Fruit fly (Drosophila melanogaster) whole organism, embryonic: ENCODE data around the gene CG8176.
A peak's percentile ranks its signal among the peaks of the same experiment; 100 is the strongest.

Experiments
- CG11723 ChIP-seq: fragments of 200-800 bp; sonication (Bioruptor generic); optimal IDR thresholded peaks from 2 replicates; lab custom pipeline; 2017; ENCODE audit warnings: missing biosample characterization, mild to moderate bottlenecking, missing genetic modification characterization
- CG12071 ChIP-seq: fragments of 200-800 bp; sonication (Bioruptor generic); optimal IDR thresholded peaks from 3 replicates; lab custom pipeline; 2018; ENCODE audit warnings: missing biosample characterization, mild to moderate bottlenecking, missing genetic modification characterization
- CG12299 ChIP-seq: fragments of 200-800 bp; sonication (Bioruptor generic); optimal IDR thresholded peaks from 2 replicates; lab custom pipeline; 2018; ENCODE audit warnings: missing biosample characterization, mild to moderate bottlenecking, missing genetic modification characterization
- CG13287 ChIP-seq: fragments of 200-800 bp; sonication (Bioruptor generic); IDR thresholded peaks from 2 replicates; pipeline ENCODE4 v1.3.6; 2022; ENCODE audit warnings: missing biosample characterization, missing genetic modification characterization; ENCODE audit not compliant: partially characterized antibody
- CG15479 ChIP-seq: fragments of 200-800 bp; sonication (Bioruptor generic); optimal IDR thresholded peaks from 3 replicates; lab custom pipeline; 2019; ENCODE audit warnings: missing biosample characterization, mild to moderate bottlenecking, missing genetic modification characterization, moderate library complexity
- CG15601 ChIP-seq: fragments of 200-800 bp; sonication (Bioruptor generic); optimal IDR thresholded peaks from 3 replicates; lab custom pipeline; 2019; ENCODE audit warnings: missing biosample characterization, mild to moderate bottlenecking, missing genetic modification characterization, moderate library complexity
- CG16863 ChIP-seq: fragments of 200-800 bp; sonication (Bioruptor generic); optimal IDR thresholded peaks from 3 replicates; lab custom pipeline; 2016; ENCODE audit warnings: missing biosample characterization, missing genetic modification characterization
- CG17385 ChIP-seq: fragments of 200-800 bp; sonication (Bioruptor generic); optimal IDR thresholded peaks from 3 replicates; lab custom pipeline; 2018; ENCODE audit warnings: missing biosample characterization, mild to moderate bottlenecking, missing genetic modification characterization
- CG17612 ChIP-seq: fragments of 200-800 bp; sonication (Bioruptor generic); IDR thresholded peaks from 2 replicates; pipeline ENCODE4 v1.3.6; 2022; ENCODE audit warnings: missing biosample characterization, missing genetic modification characterization
- CG17912 ChIP-seq: fragments of 200-800 bp; sonication (Bioruptor generic); optimal IDR thresholded peaks from 2 replicates; lab custom pipeline; 2018; ENCODE audit warnings: missing biosample characterization, mild to moderate bottlenecking, missing genetic modification characterization
- CG18619 ChIP-seq: fragments of 200-800 bp; sonication (Bioruptor generic); optimal IDR thresholded peaks from 3 replicates; lab custom pipeline; 2017; ENCODE audit warnings: missing biosample characterization, mild to moderate bottlenecking, missing genetic modification characterization
- CG2129 ChIP-seq: fragments of 200-800 bp; sonication (Bioruptor generic); IDR thresholded peaks from 2 replicates; pipeline ENCODE4 v1.3.6; 2022; ENCODE audit warnings: missing biosample characterization, missing genetic modification characterization; ENCODE audit not compliant: partially characterized antibody
- CG2199 ChIP-seq: fragments of 200-800 bp; sonication (Bioruptor generic); IDR thresholded peaks from 3 replicates; pipeline ENCODE4 v1.3.6; 2022; ENCODE audit warnings: missing biosample characterization, missing genetic modification characterization
- CG4730 ChIP-seq: fragments of 200-800 bp; sonication (Bioruptor generic); IDR thresholded peaks from 2 replicates; pipeline ENCODE4 v1.3.6; 2022; ENCODE audit warnings: missing biosample characterization, missing genetic modification characterization
- CG7556 ChIP-seq: fragments of 200-800 bp; sonication (Bioruptor generic); optimal IDR thresholded peaks from 2 replicates; lab custom pipeline; 2017; ENCODE audit warnings: missing biosample characterization, mild to moderate bottlenecking, missing genetic modification characterization
- CrebB ChIP-seq: fragments of 200-800 bp; sonication (Bioruptor generic); optimal IDR thresholded peaks from 3 replicates; lab custom pipeline; 2018; ENCODE audit warnings: missing biosample characterization, mild to moderate bottlenecking, missing genetic modification characterization
- Deaf1 ChIP-seq: fragments of 200-800 bp; optimal IDR thresholded peaks from 3 replicates; lab custom pipeline; 2019; ENCODE audit warnings: missing biosample characterization, mild to moderate bottlenecking, missing genetic modification characterization, moderate library complexity
- Dref ChIP-seq: fragments of 200-800 bp; sonication (Bioruptor generic); IDR thresholded peaks from 2 replicates; pipeline ENCODE4 v1.3.6; 2022; ENCODE audit warnings: missing biosample characterization, missing genetic modification characterization
- Hmr ChIP-seq: fragments of 200-800 bp; sonication (Bioruptor generic); optimal IDR thresholded peaks from 3 replicates; lab custom pipeline; 2017; ENCODE audit warnings: mild to moderate bottlenecking, missing biosample characterization, missing genetic modification reagents, missing genetic modification characterization
- Kr ChIP-seq: fragments of 200-800 bp; sonication (Bioruptor generic); optimal IDR thresholded peaks from 2 replicates; lab custom pipeline; 2017; ENCODE audit warnings: missing biosample characterization, mild to moderate bottlenecking, missing genetic modification characterization
- Neu2 ChIP-seq: fragments of 200-800 bp; sonication (Bioruptor generic); optimal IDR thresholded peaks from 3 replicates; lab custom pipeline; 2016; ENCODE audit warnings: missing biosample characterization, missing genetic modification characterization, borderline replicate concordance
- Oli ChIP-seq: fragments of 200-800 bp; sonication (Bioruptor generic); optimal IDR thresholded peaks from 2 replicates; lab custom pipeline; 2018; ENCODE audit warnings: missing biosample characterization, mild to moderate bottlenecking, missing genetic modification characterization, moderate library complexity
- Optix ChIP-seq: fragments of 200-800 bp; sonication (Bioruptor generic); IDR thresholded peaks from 3 replicates; pipeline ENCODE4 v1.3.6; 2022; ENCODE audit warnings: missing biosample characterization, missing genetic modification characterization
- Sry-δ ChIP-seq: fragments of 200-800 bp; sonication (Bioruptor generic); optimal IDR thresholded peaks from 2 replicates; lab custom pipeline; 2016; ENCODE audit warnings: missing biosample characterization, missing genetic modification characterization
- Xrp1 ChIP-seq: fragments of 200-800 bp; sonication (Bioruptor generic); IDR thresholded peaks from 2 replicates; pipeline ENCODE4 v1.3.6; 2022; ENCODE audit warnings: missing biosample characterization, missing genetic modification characterization
- aop ChIP-seq: fragments of 200-800 bp; sonication (Bioruptor generic); IDR thresholded peaks from 2 replicates; pipeline ENCODE4 v1.3.6; 2022; ENCODE audit warnings: missing biosample characterization, missing genetic modification characterization
- caup ChIP-seq: fragments of 200-800 bp; sonication (Bioruptor generic); optimal IDR thresholded peaks from 3 replicates; lab custom pipeline; 2017; ENCODE audit warnings: missing biosample characterization, mild to moderate bottlenecking, missing genetic modification characterization, moderate library complexity; ENCODE audit not compliant: severe bottlenecking
- chinmo ChIP-seq: fragments of 200-800 bp; sonication (Bioruptor generic); IDR thresholded peaks from 4 replicates; pipeline ENCODE4 v1.3.6; 2022; ENCODE audit warnings: missing biosample characterization, missing genetic modification characterization; ENCODE audit not compliant: partially characterized antibody
- disco-r ChIP-seq: fragments of 200-800 bp; sonication (Bioruptor generic); optimal IDR thresholded peaks from 2 replicates; lab custom pipeline; 2016; ENCODE audit warnings: missing biosample characterization, missing genetic modification characterization
- grau ChIP-seq: fragments of 200-800 bp; optimal IDR thresholded peaks from 3 replicates; lab custom pipeline; 2019; ENCODE audit warnings: missing biosample characterization, mild to moderate bottlenecking, missing genetic modification characterization, moderate library complexity
- ind ChIP-seq: fragments of 200-800 bp; sonication (Bioruptor generic); optimal IDR thresholded peaks from 3 replicates; lab custom pipeline; 2016; ENCODE audit warnings: missing biosample characterization, missing genetic modification characterization
- kay ChIP-seq: fragments of 200-800 bp; sonication (Bioruptor generic); optimal IDR thresholded peaks from 2 replicates; lab custom pipeline; 2016; ENCODE audit warnings: missing biosample characterization, missing genetic modification characterization
- lab ChIP-seq: fragments of 200-800 bp; sonication (Bioruptor generic); optimal IDR thresholded peaks from 3 replicates; lab custom pipeline; 2017; ENCODE audit warnings: missing biosample characterization, missing genetic modification characterization, mild to moderate bottlenecking, moderate library complexity, missing genetic modification reagents
- mam ChIP-seq: fragments of 200-800 bp; sonication (Bioruptor generic); optimal IDR thresholded peaks from 3 replicates; lab custom pipeline; 2016; ENCODE audit warnings: missing biosample characterization, missing genetic modification characterization
- nerfin-2 ChIP-seq: fragments of 200-800 bp; sonication (Bioruptor generic); IDR thresholded peaks from 2 replicates; pipeline ENCODE4 v1.3.6; 2022; ENCODE audit warnings: missing biosample characterization, missing genetic modification characterization; ENCODE audit not compliant: partially characterized antibody
- pzg ChIP-seq: fragments of 200-800 bp; sonication (Bioruptor generic); optimal IDR thresholded peaks from 3 replicates; lab custom pipeline; 2018; ENCODE audit warnings: missing biosample characterization, mild to moderate bottlenecking, missing genetic modification characterization, moderate library complexity
- salm ChIP-seq: fragments of 200-800 bp; sonication (Bioruptor generic); optimal IDR thresholded peaks from 2 replicates; lab custom pipeline; 2018; ENCODE audit warnings: missing biosample characterization, mild to moderate bottlenecking, missing genetic modification characterization
- sqz ChIP-seq: fragments of 200-800 bp; sonication (Bioruptor generic); optimal IDR thresholded peaks from 3 replicates; lab custom pipeline; 2018; ENCODE audit warnings: missing biosample characterization, mild to moderate bottlenecking, missing genetic modification characterization
- tll ChIP-seq, 2 experiments: fragments of 200-800 bp in 1 of 2; fragments of >200 bp in 1 of 2; sonication (Bioruptor generic) in 1 of 2; optimal IDR thresholded peaks; 2 replicates each; lab custom pipeline; 2017 to 2019; ENCODE audit warnings: missing biosample characterization in 2 of 2, missing genetic modification characterization in 2 of 2, mild to moderate bottlenecking in 1 of 2, moderate library complexity in 1 of 2
- tx ChIP-seq: fragments of 200-800 bp; sonication (Bioruptor generic); optimal IDR thresholded peaks from 2 replicates; lab custom pipeline; 2016; ENCODE audit warnings: missing biosample characterization, missing genetic modification characterization
- usp ChIP-seq: fragments of >200 bp; optimal IDR thresholded peaks from 2 replicates; lab custom pipeline; 2017; ENCODE audit warnings: missing biosample characterization, missing genetic modification characterization
- vvl ChIP-seq: fragments of 200-800 bp; sonication (Bioruptor generic); IDR thresholded peaks from 2 replicates; pipeline ENCODE4 v1.3.6; 2022; ENCODE audit warnings: missing biosample characterization, missing genetic modification characterization
- yki ChIP-seq: fragments of >200 bp; optimal IDR thresholded peaks from 3 replicates; lab custom pipeline; 2018

The CG8176 gene

DNA sequence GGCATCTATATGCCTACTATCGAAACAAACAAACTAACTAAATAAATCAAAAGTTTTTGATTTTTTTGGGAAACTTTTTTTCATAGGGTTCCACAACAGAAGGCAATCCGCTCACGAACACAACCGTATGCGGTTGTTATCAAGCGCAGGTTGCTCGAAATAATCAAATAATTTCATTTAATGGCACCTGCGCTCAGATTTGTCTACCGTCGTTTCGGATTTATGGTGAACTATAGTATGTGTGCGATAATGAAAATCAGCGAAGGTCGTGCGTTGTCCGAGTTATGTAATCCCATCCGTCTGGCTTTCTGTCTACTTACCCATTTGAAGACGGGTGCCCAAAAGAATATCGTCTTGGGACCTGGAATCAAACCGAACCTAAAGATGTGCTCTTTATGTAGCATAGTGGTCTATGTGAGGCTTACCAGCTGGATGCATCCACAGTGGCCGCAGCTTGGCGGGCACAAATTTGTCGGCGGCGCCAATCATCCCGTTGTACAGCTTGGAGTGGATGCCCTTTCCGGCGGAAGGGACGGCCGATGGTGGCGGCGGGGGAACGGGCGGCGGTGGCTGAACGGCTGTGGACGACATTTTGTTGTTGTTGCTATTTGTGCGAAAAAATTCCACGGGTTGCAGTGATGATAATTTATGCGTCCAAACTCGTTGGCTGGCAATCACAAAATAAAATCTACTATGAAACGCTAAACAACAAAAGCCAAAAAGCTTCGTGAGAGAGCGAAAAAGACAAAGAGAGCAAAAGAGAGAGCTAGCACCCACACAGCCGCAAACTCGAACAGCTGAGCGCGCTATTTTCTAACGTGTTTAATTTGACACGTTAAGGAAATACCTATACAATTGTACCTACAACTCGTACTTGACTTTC is 57.4 kb downstream of the CG8176 start (continued):
- TF ChIP-seq grau (tag; lab: Kevin White, UChicago) (no peak), tx (no peak), CG17912 (GFP tag; lab: Kevin White, UChicago) (no peak), ind (GFP tag; lab: Kevin White, UChicago) (no peak), CG16863 (no peak), mam (GFP tag; lab: Kevin White, UChicago) (no peak), CG18619 (no peak), Kr (GFP tag; lab: Kevin White, UChicago) (no peak), lab (GFP tag; lab: Kevin White, UChicago) (peak; percentile 53), CG11723 (GFP tag; lab: Kevin White, UChicago) (no peak), disco-r (GFP tag; lab: Kevin White, UChicago) (no peak), yki (no peak), CG17612 (GFP tag; lab: Robert Waterston, UW) (no peak), CG2199 (GFP tag; lab: Robert Waterston, UW) (0 out of 3 replicates have a peak, but pooled peaks have one; percentile 40), CG17385 (peak; percentile 12), caup (no peak), Sry-δ (no peak), kay (GFP tag; lab: Kevin White, UChicago) (no peak), usp (no peak), Optix (GFP tag; lab: Robert Waterston, UW) (no peak), CG12071 (GFP tag; lab: Kevin White, UChicago) (no peak), CG7556 (GFP tag; lab: Kevin White, UChicago) (no peak), tll (GFP tag; optimal IDR thresholded peaks at IDR 0.05; lab: Kevin White, UChicago) (no peak), nerfin-2 (GFP tag; lab: Robert Waterston, UW) (no peak), CG4730 (GFP tag; lab: Robert Waterston, UW) (no peak), Dref (GFP tag; lab: Robert Waterston, UW) (no peak), CG12299 (tag; lab: Kevin White, UChicago) (no peak), CrebB (tag; lab: Kevin White, UChicago) (no peak), CG15601 (tag; lab: Kevin White, UChicago) (no peak), Deaf1 (tag; lab: Kevin White, UChicago) (no peak), pzg (GFP tag; lab: Kevin White, UChicago) (no peak), vvl (GFP tag; lab: Robert Waterston, UW) (peak; percentile 74), chinmo (peak; percentile 69; the same call in 2 of the 4 replicates), Xrp1 (GFP tag; lab: Robert Waterston, UW) (no peak), sqz (GFP tag; lab: Kevin White, UChicago) (no peak), salm (tag; lab: Kevin White, UChicago) (no peak), CG2129 (GFP tag; lab: Robert Waterston, UW) (no peak), CG15479 (no peak), Neu2 (GFP tag; lab: Kevin White, UChicago) (no peak), Hmr (GFP tag; lab: Kevin White, UChicago) (no peak), Oli (tag; lab: Kevin White, UChicago) (no peak), CG13287 (GFP tag; lab: Robert Waterston, UW) (peak; percentile 10; the same call in 1 of the 2 replicates), aop (GFP tag; lab: Robert Waterston, UW) (no peak)
